Fruit fly (Drosophila melanogaster) whole organism, embryonic: Measurements from ENCODE around the gene CG10232.
A peak's percentile ranks its signal among the peaks of the same experiment; 100 is the strongest.

Source experiments
- Antp ChIP-seq: fragments of 200-800 bp; sonication (Bioruptor generic); optimal IDR thresholded peaks from 3 replicates; lab custom pipeline; 2016; ENCODE audit warnings: missing biosample characterization, missing genetic modification characterization
- Atf3 ChIP-seq: fragments of 200-800 bp; sonication (Bioruptor generic); optimal IDR thresholded peaks from 3 replicates; lab custom pipeline; 2016; ENCODE audit warnings: missing biosample characterization, missing genetic modification characterization
- CG11695 ChIP-seq: fragments of 200-800 bp; sonication (Bioruptor generic); IDR thresholded peaks from 3 replicates; pipeline ENCODE4 v1.3.6; 2022; ENCODE audit warnings: missing biosample characterization, missing genetic modification characterization
- CG12299 ChIP-seq: fragments of 200-800 bp; sonication (Bioruptor generic); optimal IDR thresholded peaks from 2 replicates; lab custom pipeline; 2018; ENCODE audit warnings: missing biosample characterization, mild to moderate bottlenecking, missing genetic modification characterization
- CG1233 ChIP-seq: fragments of 200-800 bp; sonication (Bioruptor generic); optimal IDR thresholded peaks from 4 replicates; lab custom pipeline; 2018; ENCODE audit warnings: missing biosample characterization, mild to moderate bottlenecking, missing genetic modification characterization
- CG13287 ChIP-seq: fragments of 200-800 bp; sonication (Bioruptor generic); IDR thresholded peaks from 2 replicates; pipeline ENCODE4 v1.3.6; 2022; ENCODE audit warnings: missing biosample characterization, missing genetic modification characterization; ENCODE audit not compliant: partially characterized antibody
- CG14441 ChIP-seq: fragments of 200-800 bp; sonication (Bioruptor generic); IDR thresholded peaks from 2 replicates; pipeline ENCODE4 v1.3.6; 2022; ENCODE audit warnings: missing biosample characterization, missing genetic modification characterization
- CG14710 ChIP-seq: fragments of 200-800 bp; sonication (Bioruptor generic); optimal IDR thresholded peaks from 3 replicates; lab custom pipeline; 2019; ENCODE audit warnings: missing biosample characterization, mild to moderate bottlenecking, missing genetic modification characterization, moderate library complexity
- CG15011 ChIP-seq: fragments of 200-800 bp; sonication (Bioruptor generic); optimal IDR thresholded peaks from 3 replicates; lab custom pipeline; 2018; ENCODE audit warnings: missing biosample characterization, mild to moderate bottlenecking, missing genetic modification characterization
- CG15696 ChIP-seq: fragments of 200-800 bp; sonication (Bioruptor generic); optimal IDR thresholded peaks from 2 replicates; lab custom pipeline; 2019; ENCODE audit warnings: missing biosample characterization, mild to moderate bottlenecking, missing genetic modification characterization, moderate library complexity
- CG1647 ChIP-seq: fragments of 200-800 bp; sonication (Bioruptor generic); optimal IDR thresholded peaks from 3 replicates; lab custom pipeline; 2016; ENCODE audit warnings: missing biosample characterization, missing genetic modification characterization
- CG2129 ChIP-seq: fragments of 200-800 bp; sonication (Bioruptor generic); IDR thresholded peaks from 2 replicates; pipeline ENCODE4 v1.3.6; 2022; ENCODE audit warnings: missing biosample characterization, missing genetic modification characterization; ENCODE audit not compliant: partially characterized antibody
- CG2889 ChIP-seq: fragments of 200-800 bp; sonication (Bioruptor generic); IDR thresholded peaks from 3 replicates; pipeline ENCODE4 v1.3.6; 2022; ENCODE audit warnings: missing biosample characterization, missing genetic modification characterization
- CG31224 ChIP-seq: fragments of 200-800 bp; sonication (Bioruptor generic); IDR thresholded peaks from 2 replicates; pipeline ENCODE4 v1.3.6; 2022; ENCODE audit warnings: missing biosample characterization, missing genetic modification characterization
- CG32767 ChIP-seq: fragments of 200-800 bp; sonication (Bioruptor generic); IDR thresholded peaks from 2 replicates; pipeline ENCODE4 v1.3.6; 2022; ENCODE audit warnings: missing biosample characterization, missing genetic modification characterization
- CG43689 ChIP-seq: fragments of 200-800 bp; sonication (Bioruptor generic); IDR thresholded peaks from 2 replicates; pipeline ENCODE4 v1.3.6; 2022; ENCODE audit warnings: missing biosample characterization, missing genetic modification characterization
- CG4424 ChIP-seq: fragments of 200-800 bp; sonication (Bioruptor generic); optimal IDR thresholded peaks from 3 replicates; lab custom pipeline; 2016; ENCODE audit warnings: missing biosample characterization, missing genetic modification characterization
- CG7556 ChIP-seq: fragments of 200-800 bp; sonication (Bioruptor generic); optimal IDR thresholded peaks from 2 replicates; lab custom pipeline; 2017; ENCODE audit warnings: missing biosample characterization, mild to moderate bottlenecking, missing genetic modification characterization
- CG7839 ChIP-seq: fragments of 200-800 bp; sonication (Bioruptor generic); optimal IDR thresholded peaks from 3 replicates; lab custom pipeline; 2018; ENCODE audit warnings: missing biosample characterization, mild to moderate bottlenecking, missing genetic modification characterization, moderate library complexity
- CG7928 ChIP-seq: fragments of 200-800 bp; sonication (Bioruptor generic); optimal IDR thresholded peaks from 2 replicates; lab custom pipeline; 2017; ENCODE audit warnings: missing biosample characterization, mild to moderate bottlenecking, missing genetic modification characterization
- CG9817 ChIP-seq: fragments of 200-800 bp; sonication (Bioruptor generic); optimal IDR thresholded peaks from 2 replicates; lab custom pipeline; 2018; ENCODE audit warnings: missing biosample characterization, mild to moderate bottlenecking, missing genetic modification characterization, moderate library complexity
- CHES-1-like ChIP-seq: fragments of 200-800 bp; sonication (Bioruptor generic); optimal IDR thresholded peaks from 2 replicates; lab custom pipeline; 2016; ENCODE audit warnings: missing biosample characterization, missing genetic modification characterization
- Elba2 ChIP-seq: fragments of 200-800 bp; sonication (Bioruptor generic); optimal IDR thresholded peaks from 3 replicates; lab custom pipeline; 2016; ENCODE audit warnings: missing biosample characterization, missing genetic modification characterization
- HHEX ChIP-seq: fragments of 200-800 bp; sonication (Bioruptor generic); optimal IDR thresholded peaks from 3 replicates; lab custom pipeline; 2017; ENCODE audit warnings: missing biosample characterization, mild to moderate bottlenecking, missing genetic modification characterization, missing genetic modification reagents
- HmgD ChIP-seq: fragments of 200-800 bp; sonication (Bioruptor generic); optimal IDR thresholded peaks from 3 replicates; lab custom pipeline; 2016; ENCODE audit warnings: missing biosample characterization, missing genetic modification characterization
- MBD-R2 ChIP-seq: fragments of 200-800 bp; sonication (Bioruptor generic); IDR thresholded peaks from 2 replicates; pipeline ENCODE4 v1.3.6; 2022; ENCODE audit warnings: missing biosample characterization, missing genetic modification characterization
- Mes4 ChIP-seq: fragments of 200-800 bp; sonication (Bioruptor generic); optimal IDR thresholded peaks from 2 replicates; lab custom pipeline; 2016; ENCODE audit warnings: missing biosample characterization, missing genetic modification characterization
- NC2α ChIP-seq: fragments of 200-800 bp; sonication (Bioruptor generic); optimal IDR thresholded peaks from 2 replicates; lab custom pipeline; 2016; ENCODE audit warnings: missing biosample characterization, missing genetic modification characterization
- Sox100B ChIP-seq: fragments of 200-800 bp; sonication (Bioruptor generic); optimal IDR thresholded peaks from 3 replicates; lab custom pipeline; 2018; ENCODE audit warnings: missing biosample characterization, mild to moderate bottlenecking, missing genetic modification characterization
- Taf1 ChIP-seq: fragments of 200-800 bp; sonication (Bioruptor generic); IDR thresholded peaks from 2 replicates; pipeline ENCODE4 v1.3.6; 2022; ENCODE audit warnings: missing biosample characterization, missing genetic modification characterization
- Xbp1 ChIP-seq: fragments of 200-800 bp; sonication (Bioruptor generic); optimal IDR thresholded peaks from 3 replicates; lab custom pipeline; 2016; ENCODE audit warnings: missing biosample characterization, mild to moderate bottlenecking, missing genetic modification characterization
- YL-1 ChIP-seq: fragments of 200-800 bp; sonication (Bioruptor generic); optimal IDR thresholded peaks from 3 replicates; lab custom pipeline; 2017; ENCODE audit warnings: missing biosample characterization, mild to moderate bottlenecking, missing genetic modification characterization
- crc ChIP-seq: fragments of 200-800 bp; sonication (Bioruptor generic); optimal IDR thresholded peaks from 2 replicates; lab custom pipeline; 2016; ENCODE audit warnings: missing biosample characterization, missing genetic modification characterization
- dmrt11E ChIP-seq: fragments of 200-800 bp; sonication (Bioruptor generic); optimal IDR thresholded peaks from 3 replicates; lab custom pipeline; 2018; ENCODE audit warnings: missing biosample characterization, mild to moderate bottlenecking, missing genetic modification characterization, moderate library complexity
- dysf ChIP-seq: fragments of 200-800 bp; sonication (Bioruptor generic); IDR thresholded peaks from 3 replicates; pipeline ENCODE4 v1.3.6; 2022; ENCODE audit warnings: missing biosample characterization, missing genetic modification characterization
- exex ChIP-seq: fragments of 200-800 bp; sonication (Bioruptor generic); optimal IDR thresholded peaks from 4 replicates; lab custom pipeline; 2018; ENCODE audit warnings: missing biosample characterization, mild to moderate bottlenecking, missing genetic modification characterization, moderate library complexity
- gcm ChIP-seq: fragments of 200-800 bp; sonication (Bioruptor generic); optimal IDR thresholded peaks from 2 replicates; lab custom pipeline; 2019; ENCODE audit warnings: missing biosample characterization, mild to moderate bottlenecking, missing genetic modification characterization, moderate library complexity
- grau ChIP-seq: fragments of 200-800 bp; optimal IDR thresholded peaks from 3 replicates; lab custom pipeline; 2019; ENCODE audit warnings: missing biosample characterization, mild to moderate bottlenecking, missing genetic modification characterization, moderate library complexity
- gsb ChIP-seq: fragments of 200-800 bp; sonication (Bioruptor generic); IDR thresholded peaks from 2 replicates; pipeline ENCODE4 v1.3.6; 2022; ENCODE audit warnings: missing biosample characterization, missing genetic modification characterization
- gsb-n ChIP-seq: fragments of 200-800 bp; sonication (Bioruptor generic); optimal IDR thresholded peaks from 3 replicates; lab custom pipeline; 2018; ENCODE audit warnings: missing biosample characterization, mild to moderate bottlenecking, missing genetic modification characterization
- kay ChIP-seq: fragments of 200-800 bp; sonication (Bioruptor generic); optimal IDR thresholded peaks from 2 replicates; lab custom pipeline; 2016; ENCODE audit warnings: missing biosample characterization, missing genetic modification characterization
- peb ChIP-seq: fragments of 200-800 bp; sonication (Bioruptor generic); IDR thresholded peaks from 2 replicates; pipeline ENCODE4 v1.3.6; 2022; ENCODE audit warnings: missing biosample characterization, missing genetic modification characterization
- prd ChIP-seq, 3 experiments: fragments of >200 bp in 2 of 3; fragments of 200-800 bp in 1 of 3; sonication (Bioruptor generic) in 1 of 3; optimal IDR thresholded peaks in 2 of 3; IDR thresholded peaks in 1 of 3; 2 replicates in 2 of 3; 3 replicates in 1 of 3; pipeline versions ENCODE4 v1.3.6 to Lab custom; 2017 to 2022; ENCODE audit warnings: missing biosample characterization in 1 of 3, missing genetic modification characterization in 1 of 3
- slou ChIP-seq: fragments of 200-800 bp; sonication (Bioruptor generic); optimal IDR thresholded peaks from 3 replicates; lab custom pipeline; 2016; ENCODE audit warnings: missing biosample characterization, missing genetic modification characterization
- sob ChIP-seq: fragments of 200-800 bp; sonication (Bioruptor generic); IDR thresholded peaks from 2 replicates; pipeline ENCODE4 v1.3.6; 2022; ENCODE audit warnings: missing biosample characterization, missing genetic modification characterization
- stc ChIP-seq: fragments of 200-800 bp; sonication (Bioruptor generic); IDR thresholded peaks from 2 replicates; pipeline ENCODE4 v1.3.6; 2022; ENCODE audit warnings: missing biosample characterization, missing genetic modification characterization
- tin ChIP-seq: fragments of 200-800 bp; sonication (Bioruptor generic); optimal IDR thresholded peaks from 3 replicates; lab custom pipeline; 2016; ENCODE audit warnings: missing biosample characterization, missing genetic modification characterization
- twi ChIP-seq: fragments of 200-800 bp; optimal IDR thresholded peaks from 2 replicates; lab custom pipeline; 2019; ENCODE audit warnings: missing biosample characterization, mild to moderate bottlenecking, missing genetic modification characterization, moderate library complexity
- wdn ChIP-seq: fragments of 200-800 bp; sonication (Bioruptor generic); IDR thresholded peaks from 2 replicates; pipeline ENCODE4 v1.3.6; 2022; ENCODE audit warnings: missing biosample characterization, missing genetic modification characterization
- zfh1 ChIP-seq: fragments of 200-800 bp; sonication (Bioruptor generic); IDR thresholded peaks from 3 replicates; pipeline ENCODE4 v1.3.6; 2022; ENCODE audit warnings: missing biosample characterization, missing genetic modification characterization

CG10232 gene

dm6 chr3R:23723381-23724034 lies 2.1 kb upstream of the CG10232 start (continued):
- TF ChIP-seq Mes4 (GFP tag; lab: Kevin White, UChicago) (peak; percentile 47), YL-1 (GFP tag; lab: Kevin White, UChicago) (no peak), exex (peak; percentile 51), wdn (GFP tag; lab: Robert Waterston, UW) (no peak), tin (GFP tag; lab: Kevin White, UChicago) (no peak), gsb-n (tag; lab: Kevin White, UChicago) (peak; percentile 54), CG9817 (tag; lab: Kevin White, UChicago) (peak; percentile 7), Xbp1 (GFP tag; lab: Kevin White, UChicago) (no peak), CG15696 (no peak), CG2889 (GFP tag; lab: Robert Waterston, UW) (no peak), CG1647 (GFP tag; lab: Kevin White, UChicago) (no peak), sob (GFP tag; lab: Robert Waterston, UW) (no peak), CG12299 (tag; lab: Kevin White, UChicago) (peak; percentile 51), gsb (GFP tag; lab: Robert Waterston, UW) (peak; percentile 59; the same call in 1 of the 2 replicates), CG13287 (GFP tag; lab: Robert Waterston, UW) (no peak), crc (GFP tag; lab: Kevin White, UChicago) (no peak), stc (GFP tag; lab: Robert Waterston, UW) (peak; percentile 73), HmgD (GFP tag; lab: Kevin White, UChicago) (no peak), Atf3 (no peak), CG1233 (GFP tag; lab: Kevin White, UChicago) (peak; percentile 36), zfh1 (GFP tag; lab: Robert Waterston, UW) (peak; percentile 77), prd (optimal IDR thresholded peaks at IDR 0.05; lab: Kevin White, UChicago) (no peak), prd (GFP tag; IDR thresholded peaks at IDR 0.05; lab: Robert Waterston, UW) (peak; percentile 41; the same call in 1 of the 3 replicates), CG2129 (GFP tag; lab: Robert Waterston, UW) (no peak), dysf (GFP tag; lab: Robert Waterston, UW) (peak; percentile 42; the same call in 1 of the 3 replicates), HHEX (GFP tag; lab: Kevin White, UChicago) (peak; percentile 84), MBD-R2 (GFP tag; lab: Robert Waterston, UW) (no peak), Taf1 (peak; percentile 15; the same call in 1 of the 2 replicates), CG4424 (peak; percentile 70), grau (tag; lab: Kevin White, UChicago) (no peak), CG15011 (GFP tag; lab: Kevin White, UChicago) (no peak), CG43689 (GFP tag; lab: Robert Waterston, UW) (no peak), Elba2 (GFP tag; lab: Kevin White, UChicago) (no peak), peb (GFP tag; lab: Robert Waterston, UW) (no peak), CG31224 (GFP tag; lab: Robert Waterston, UW) (0 out of 2 replicates have a peak, but pooled peaks have one; percentile 25), NC2α (GFP tag; lab: Kevin White, UChicago) (no peak), CG11695 (GFP tag; lab: Robert Waterston, UW) (peak; percentile 44; the same call in 1 of the 3 replicates), dmrt11E (tag; lab: Kevin White, UChicago) (no peak), gcm (GFP tag; lab: Kevin White, UChicago) (peak; percentile 26), CG32767 (GFP tag; lab: Robert Waterston, UW) (peak; percentile 47), CG14441 (GFP tag; lab: Robert Waterston, UW) (peak; percentile 43; the same call in 1 of the 2 replicates), CG14710 (tag; lab: Kevin White, UChicago) (peak; percentile 20), CG7839 (peak; percentile 22), CG7928 (no peak), Antp (GFP tag; lab: Kevin White, UChicago) (no peak), Sox100B (GFP tag; lab: Kevin White, UChicago) (peak; percentile 64), CHES-1-like (GFP tag; lab: Kevin White, UChicago) (peak; percentile 6), twi (tag; lab: Kevin White, UChicago) (no peak), CG7556 (no peak), slou (GFP tag; lab: Kevin White, UChicago) (no peak), kay (GFP tag; lab: Kevin White, UChicago) (peak; percentile 41)
